Worm (Caenorhabditis elegans): Measurements from ENCODE around the gene oig-4.

oig-4 gene

ce11 chrII:7588295-7588694, 25.0 kb upstream of the oig-4 start:
- TF ChIP-seq hmbx-1 (tag; optimal IDR thresholded peaks at IDR 0.05) (no peak), ama-1 (optimal IDR thresholded peaks at IDR 0.05) (no peak), scrt-1 (GFP tag; IDR thresholded peaks at IDR 0.05) (no peak), B0310.2 (tag; optimal IDR thresholded peaks at IDR 0.05) (no peak), tbx-37 (GFP tag; conservative IDR thresholded peaks at IDR 0.05) (no peak), hmg-4 (GFP tag; optimal IDR thresholded peaks at IDR 0.05) (no peak), hnd-1 (tag; optimal IDR thresholded peaks at IDR 0.05) (no peak), pes-1 (GFP tag; IDR thresholded peaks at IDR 0.05) (no peak), tra-4 (tag; optimal IDR thresholded peaks at IDR 0.05) (no peak), sea-1 (GFP tag; conservative IDR thresholded peaks at IDR 0.05) (no peak), ets-7 (tag; optimal IDR thresholded peaks at IDR 0.05) (no peak), flt-1 (GFP tag; IDR thresholded peaks at IDR 0.05) (no peak), tbx-11 (GFP tag; IDR thresholded peaks at IDR 0.05) (no peak), ceh-36 (tag; optimal IDR thresholded peaks at IDR 0.05) (no peak), ceh-13 (GFP tag; optimal IDR thresholded peaks at IDR 0.05) (no peak), aly-1 (tag; optimal IDR thresholded peaks at IDR 0.05) (no peak), F13C5.2 (tag; optimal IDR thresholded peaks at IDR 0.05) (no peak)

DNA sequence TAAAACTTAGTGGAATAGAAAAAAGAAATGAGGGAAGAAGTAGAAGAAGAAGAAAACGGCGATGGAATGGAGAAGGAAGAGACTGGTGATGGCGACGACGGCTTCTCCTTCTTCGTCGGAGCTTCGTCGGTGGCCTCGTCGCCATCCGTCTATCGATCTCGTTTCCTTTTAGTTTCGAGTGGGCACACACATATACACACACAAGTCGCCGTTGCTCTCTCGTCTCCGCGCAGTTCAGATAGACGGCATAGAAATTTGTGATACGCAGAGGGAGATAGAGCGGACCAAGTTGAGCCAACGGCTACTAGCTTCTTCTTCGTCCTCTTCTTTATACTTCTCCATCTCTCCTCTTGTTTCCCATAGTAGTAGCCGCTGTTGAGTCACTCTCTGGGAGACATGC, 20.1 kb upstream of the oig-4 start:
- TF ChIP-seq pes-1 (GFP tag; IDR thresholded peaks at IDR 0.05): no peak
- no peak for TF ChIP-seq flt-1 (GFP tag; IDR thresholded peaks at IDR 0.05)
- peak; percentile 26 for TF ChIP-seq hmg-4 (GFP tag; optimal IDR thresholded peaks at IDR 0.05)
- TF ChIP-seq scrt-1 (GFP tag; IDR thresholded peaks at IDR 0.05): 0 out of 2 replicates have a peak, but pooled peaks have one; percentile 28
- TF ChIP-seq hmbx-1 (tag; optimal IDR thresholded peaks at IDR 0.05): no peak

DNA sequence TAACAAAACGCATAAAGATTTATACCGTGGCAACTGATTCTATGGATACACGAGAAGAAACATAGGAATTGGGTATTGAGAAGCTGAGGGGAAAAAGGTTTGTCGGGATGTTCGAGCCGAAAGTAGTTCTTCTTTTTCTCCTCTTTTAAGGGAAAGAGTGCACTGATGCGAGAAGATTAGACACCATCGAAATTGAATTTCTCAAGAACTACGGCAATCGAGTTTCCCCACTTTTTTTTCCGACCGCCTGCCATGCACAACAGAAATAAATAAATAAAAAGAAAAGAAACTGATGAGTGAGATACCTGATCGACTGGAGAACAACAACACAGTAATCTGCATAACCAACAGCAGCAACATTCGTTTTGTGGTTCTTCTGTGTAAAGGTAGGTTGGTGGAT, 19.1 kb upstream of the oig-4 start:
- no peak for TF ChIP-seq hnd-1 (tag; optimal IDR thresholded peaks at IDR 0.05)
- TF ChIP-seq ceh-36 (tag; optimal IDR thresholded peaks at IDR 0.05): no peak
- no peak for TF ChIP-seq B0310.2 (tag; optimal IDR thresholded peaks at IDR 0.05)
- TF ChIP-seq tbx-11 (GFP tag; IDR thresholded peaks at IDR 0.05): no peak
- no peak for TF ChIP-seq scrt-1 (GFP tag; IDR thresholded peaks at IDR 0.05)
- no peak for TF ChIP-seq F13C5.2 (tag; optimal IDR thresholded peaks at IDR 0.05)
- TF ChIP-seq ceh-13 (GFP tag; optimal IDR thresholded peaks at IDR 0.05): no peak
- TF ChIP-seq flt-1 (GFP tag; IDR thresholded peaks at IDR 0.05): no peak
- no peak for TF ChIP-seq hmbx-1 (tag; optimal IDR thresholded peaks at IDR 0.05)
- TF ChIP-seq tra-4 (tag; optimal IDR thresholded peaks at IDR 0.05): no peak

DNA sequence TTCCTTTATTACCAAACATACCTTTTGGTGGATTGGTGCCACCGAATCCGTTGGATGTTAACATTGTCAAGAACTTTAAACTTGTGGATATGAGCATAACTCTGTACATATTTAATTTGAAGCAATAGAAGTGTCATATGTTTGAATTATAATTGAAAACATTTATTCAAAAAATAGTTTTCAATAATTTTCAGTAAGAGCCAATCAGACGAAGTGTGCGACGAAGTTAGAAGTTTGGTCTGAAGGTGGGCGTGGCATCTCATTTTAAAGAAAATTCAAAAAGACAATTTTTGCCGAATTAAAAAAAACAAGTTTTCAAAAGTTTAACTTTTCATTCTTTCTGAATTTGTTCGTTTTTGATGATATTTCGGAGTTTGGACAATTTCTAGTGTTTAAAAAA, 18.5 kb upstream of the oig-4 start, which contains the start of gene syd-1:
TSS of gene syd-1 (minus strand) at position 101 of the 400 bp plus-strand sequence.
- TF ChIP-seq tra-4 (tag; optimal IDR thresholded peaks at IDR 0.05) (no peak), hmbx-1 (tag; optimal IDR thresholded peaks at IDR 0.05) (no peak), pes-1 (GFP tag; IDR thresholded peaks at IDR 0.05) (no peak), ama-1 (optimal IDR thresholded peaks at IDR 0.05) (no peak), B0310.2 (tag; optimal IDR thresholded peaks at IDR 0.05) (no peak), scrt-1 (GFP tag; IDR thresholded peaks at IDR 0.05) (no peak), hmg-4 (GFP tag; optimal IDR thresholded peaks at IDR 0.05) (no peak), ceh-13 (GFP tag; optimal IDR thresholded peaks at IDR 0.05) (no peak), ceh-36 (tag; optimal IDR thresholded peaks at IDR 0.05) (no peak), F13C5.2 (tag; optimal IDR thresholded peaks at IDR 0.05) (no peak), aly-1 (tag; optimal IDR thresholded peaks at IDR 0.05) (no peak), tbx-37 (GFP tag; conservative IDR thresholded peaks at IDR 0.05) (no peak), sea-1 (GFP tag; conservative IDR thresholded peaks at IDR 0.05) (no peak), tbx-11 (GFP tag; IDR thresholded peaks at IDR 0.05) (no peak), hnd-1 (tag; optimal IDR thresholded peaks at IDR 0.05) (no peak), flt-1 (GFP tag; IDR thresholded peaks at IDR 0.05) (no peak), ets-7 (tag; optimal IDR thresholded peaks at IDR 0.05) (no peak)

DNA sequence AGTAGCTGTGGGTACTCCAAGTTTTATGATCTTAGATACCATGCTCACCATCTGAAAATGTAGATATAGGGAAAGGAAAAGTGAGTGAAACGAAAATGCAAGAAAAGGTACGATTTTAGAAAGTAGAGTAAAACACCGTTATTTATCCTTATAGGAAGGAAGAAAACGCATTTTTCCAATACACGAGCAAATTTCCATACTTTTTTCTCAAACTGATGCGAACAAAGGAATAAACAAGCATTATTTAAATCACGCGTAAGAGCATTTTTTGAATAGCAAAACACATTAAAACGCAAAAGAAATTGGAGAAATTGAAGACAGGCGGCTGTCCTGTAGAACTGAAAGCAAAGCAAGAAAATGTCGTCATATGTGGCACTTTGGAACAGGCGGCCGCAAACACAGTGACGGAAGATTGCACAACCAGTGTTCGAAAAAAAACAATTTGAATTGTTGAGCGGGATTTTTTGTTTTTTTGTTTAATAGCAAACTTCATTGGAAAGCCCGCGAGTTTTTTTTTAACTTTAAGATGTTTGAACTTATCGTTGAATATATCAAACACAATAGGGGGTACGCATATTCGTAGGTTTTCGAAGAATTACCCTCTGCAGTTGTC, 14.5 kb upstream of the oig-4 start, which contains the start of gene pgam-5:
TSS of gene pgam-5 (minus strand) at position 51 of the 613 bp plus-strand sequence.
- no peak for TF ChIP-seq B0310.2 (tag; optimal IDR thresholded peaks at IDR 0.05)
- no peak for TF ChIP-seq scrt-1 (GFP tag; IDR thresholded peaks at IDR 0.05)
- no peak for TF ChIP-seq hmbx-1 (tag; optimal IDR thresholded peaks at IDR 0.05)
- no peak for TF ChIP-seq ets-7 (tag; optimal IDR thresholded peaks at IDR 0.05)
- TF ChIP-seq ceh-36 (tag; optimal IDR thresholded peaks at IDR 0.05): no peak
- no peak for TF ChIP-seq tbx-37 (GFP tag; conservative IDR thresholded peaks at IDR 0.05)
- TF ChIP-seq pes-1 (GFP tag; IDR thresholded peaks at IDR 0.05): no peak
- no peak for TF ChIP-seq hmg-4 (GFP tag; optimal IDR thresholded peaks at IDR 0.05)
- TF ChIP-seq aly-1 (tag; optimal IDR thresholded peaks at IDR 0.05): no peak
- no peak for TF ChIP-seq ama-1 (optimal IDR thresholded peaks at IDR 0.05)
- no peak for TF ChIP-seq tra-4 (tag; optimal IDR thresholded peaks at IDR 0.05)
- TF ChIP-seq tbx-11 (GFP tag; IDR thresholded peaks at IDR 0.05): no peak

ce11 chrII:7599357-7599756, 14.0 kb upstream of the oig-4 start, which contains the start of gene npp-21:
npp-21 (plus strand) TSS chrII:7599657.
- TF ChIP-seq ets-7 (tag; optimal IDR thresholded peaks at IDR 0.05) (no peak), flt-1 (GFP tag; IDR thresholded peaks at IDR 0.05) (no peak), aly-1 (tag; optimal IDR thresholded peaks at IDR 0.05) (no peak), tra-4 (tag; optimal IDR thresholded peaks at IDR 0.05) (no peak), scrt-1 (GFP tag; IDR thresholded peaks at IDR 0.05) (no peak), pes-1 (GFP tag; IDR thresholded peaks at IDR 0.05) (no peak), hmbx-1 (tag; optimal IDR thresholded peaks at IDR 0.05) (no peak), B0310.2 (tag; optimal IDR thresholded peaks at IDR 0.05) (no peak), tbx-11 (GFP tag; IDR thresholded peaks at IDR 0.05) (no peak), ceh-13 (GFP tag; optimal IDR thresholded peaks at IDR 0.05) (no peak), F13C5.2 (tag; optimal IDR thresholded peaks at IDR 0.05) (no peak), tbx-37 (GFP tag; conservative IDR thresholded peaks at IDR 0.05) (no peak), ama-1 (optimal IDR thresholded peaks at IDR 0.05) (no peak), hnd-1 (tag; optimal IDR thresholded peaks at IDR 0.05) (no peak), hmg-4 (GFP tag; optimal IDR thresholded peaks at IDR 0.05) (no peak), sea-1 (GFP tag; conservative IDR thresholded peaks at IDR 0.05) (no peak), ceh-36 (tag; optimal IDR thresholded peaks at IDR 0.05) (no peak)

DNA sequence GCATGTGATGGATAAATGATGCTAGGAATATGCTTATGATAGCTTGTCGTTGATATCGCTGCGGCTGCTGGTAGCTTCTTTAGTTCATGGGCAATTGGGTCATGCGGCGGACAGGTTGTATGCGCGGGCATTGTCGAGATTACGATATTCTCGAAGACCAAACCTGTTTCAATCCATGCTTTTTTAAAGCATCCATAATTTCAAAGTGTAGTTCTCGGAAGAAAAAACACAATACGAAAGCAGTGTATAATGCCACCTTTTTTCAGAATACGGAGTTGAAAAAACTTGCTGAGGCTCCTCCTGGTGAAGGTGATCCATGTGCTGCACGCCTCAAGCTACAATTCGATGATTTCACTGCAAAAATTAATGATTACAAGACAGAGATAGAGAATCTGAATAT, 8.0 kb upstream of the oig-4 start, which contains the start of gene osm-8:
TSS of gene osm-8 (minus strand) at position 101 of the 400 bp plus-strand sequence.
- TF ChIP-seq B0310.2 (tag; optimal IDR thresholded peaks at IDR 0.05): no peak
- TF ChIP-seq flt-1 (GFP tag; IDR thresholded peaks at IDR 0.05): no peak
- no peak for TF ChIP-seq ama-1 (optimal IDR thresholded peaks at IDR 0.05)
- no peak for TF ChIP-seq hnd-1 (tag; optimal IDR thresholded peaks at IDR 0.05)
- no peak for TF ChIP-seq tra-4 (tag; optimal IDR thresholded peaks at IDR 0.05)
- no peak for TF ChIP-seq pes-1 (GFP tag; IDR thresholded peaks at IDR 0.05)
- TF ChIP-seq ceh-13 (GFP tag; optimal IDR thresholded peaks at IDR 0.05): no peak
- no peak for TF ChIP-seq aly-1 (tag; optimal IDR thresholded peaks at IDR 0.05)
